Fruit fly (Drosophila melanogaster) whole organism, embryonic: Measurements from ENCODE around the gene CG8507.

ENCODE experiments used
- Ada2b ChIP-seq: fragments of 200-800 bp; sonication (Bioruptor generic); IDR thresholded peaks from 2 replicates; pipeline ENCODE4 v1.3.6; 2022; ENCODE audit warnings: missing biosample characterization, missing genetic modification characterization
- Atf6 ChIP-seq: fragments of 200-800 bp; sonication (Bioruptor generic); IDR thresholded peaks from 2 replicates; pipeline ENCODE4 v1.3.6; 2022; ENCODE audit warnings: missing biosample characterization, missing genetic modification characterization
- B-H1 ChIP-seq: fragments of 200-800 bp; sonication (Bioruptor generic); IDR thresholded peaks from 3 replicates; pipeline ENCODE4 v1.3.6; 2022; ENCODE audit warnings: missing biosample characterization, missing genetic modification characterization
- CG10366 ChIP-seq: fragments of 200-800 bp; sonication (Bioruptor generic); IDR thresholded peaks from 2 replicates; pipeline ENCODE4 v1.3.6; 2022; ENCODE audit warnings: missing biosample characterization, missing genetic modification characterization
- CG1233 ChIP-seq: fragments of 200-800 bp; sonication (Bioruptor generic); optimal IDR thresholded peaks from 4 replicates; lab custom pipeline; 2018; ENCODE audit warnings: missing biosample characterization, mild to moderate bottlenecking, missing genetic modification characterization
- CG14667 ChIP-seq: fragments of 200-800 bp; sonication (Bioruptor generic); IDR thresholded peaks from 2 replicates; pipeline ENCODE4 v1.3.6; 2022; ENCODE audit warnings: missing biosample characterization, missing genetic modification characterization
- CG14965 ChIP-seq: fragments of 200-800 bp; sonication (Bioruptor generic); optimal IDR thresholded peaks from 2 replicates; lab custom pipeline; 2016; ENCODE audit warnings: missing biosample characterization, missing genetic modification characterization, borderline replicate concordance
- CG15269 ChIP-seq: fragments of 200-800 bp; sonication (Bioruptor generic); optimal IDR thresholded peaks from 2 replicates; lab custom pipeline; 2018; ENCODE audit warnings: missing biosample characterization, mild to moderate bottlenecking, missing genetic modification characterization, moderate library complexity
- CG1647 ChIP-seq: fragments of 200-800 bp; sonication (Bioruptor generic); optimal IDR thresholded peaks from 3 replicates; lab custom pipeline; 2016; ENCODE audit warnings: missing biosample characterization, missing genetic modification characterization
- CG18764 ChIP-seq: fragments of 200-800 bp; sonication (Bioruptor generic); optimal IDR thresholded peaks from 3 replicates; lab custom pipeline; 2016; ENCODE audit warnings: missing biosample characterization, missing genetic modification characterization
- CG2120 ChIP-seq: fragments of 200-800 bp; sonication (Bioruptor generic); optimal IDR thresholded peaks from 3 replicates; lab custom pipeline; 2016; ENCODE audit warnings: missing biosample characterization, missing genetic modification characterization
- CG2199 ChIP-seq: fragments of 200-800 bp; sonication (Bioruptor generic); IDR thresholded peaks from 3 replicates; pipeline ENCODE4 v1.3.6; 2022; ENCODE audit warnings: missing biosample characterization, missing genetic modification characterization
- CG2889 ChIP-seq: fragments of 200-800 bp; sonication (Bioruptor generic); IDR thresholded peaks from 3 replicates; pipeline ENCODE4 v1.3.6; 2022; ENCODE audit warnings: missing biosample characterization, missing genetic modification characterization
- CG31441 ChIP-seq: fragments of 200-800 bp; sonication (Bioruptor generic); IDR thresholded peaks from 2 replicates; pipeline ENCODE4 v1.3.6; 2022; ENCODE audit warnings: missing biosample characterization, missing genetic modification characterization
- CG3995 ChIP-seq: fragments of 200-800 bp; sonication (Bioruptor generic); optimal IDR thresholded peaks from 3 replicates; lab custom pipeline; 2016; ENCODE audit warnings: missing biosample characterization, missing genetic modification characterization
- CG4328 ChIP-seq: fragments of 200-800 bp; sonication (Bioruptor generic); optimal IDR thresholded peaks from 3 replicates; lab custom pipeline; 2017; ENCODE audit warnings: missing biosample characterization, missing genetic modification reagents, missing genetic modification characterization
- CG5245 ChIP-seq: fragments of 200-800 bp; sonication (Bioruptor generic); optimal IDR thresholded peaks from 3 replicates; lab custom pipeline; 2016; ENCODE audit warnings: missing biosample characterization, missing genetic modification characterization
- CG8281 ChIP-seq: fragments of 200-800 bp; sonication (Bioruptor generic); optimal IDR thresholded peaks from 2 replicates; lab custom pipeline; 2018; ENCODE audit warnings: missing biosample characterization, mild to moderate bottlenecking, missing genetic modification characterization, moderate library complexity
- CHES-1-like ChIP-seq: fragments of 200-800 bp; sonication (Bioruptor generic); optimal IDR thresholded peaks from 2 replicates; lab custom pipeline; 2016; ENCODE audit warnings: missing biosample characterization, missing genetic modification characterization
- CkIIα-i1 ChIP-seq: fragments of 200-800 bp; sonication (Bioruptor generic); IDR thresholded peaks from 2 replicates; pipeline ENCODE4 v1.3.6; 2022; ENCODE audit warnings: missing biosample characterization, missing genetic modification characterization
- Dbx ChIP-seq: fragments of 200-800 bp; sonication (Bioruptor generic); IDR thresholded peaks from 3 replicates; pipeline ENCODE4 v1.3.6; 2022; ENCODE audit warnings: missing biosample characterization, missing genetic modification characterization
- Dek ChIP-seq: fragments of 200-800 bp; sonication (Bioruptor generic); optimal IDR thresholded peaks from 3 replicates; lab custom pipeline; 2019; ENCODE audit warnings: missing biosample characterization, mild to moderate bottlenecking, missing genetic modification characterization, moderate library complexity
- Dref ChIP-seq: fragments of 200-800 bp; sonication (Bioruptor generic); IDR thresholded peaks from 2 replicates; pipeline ENCODE4 v1.3.6; 2022; ENCODE audit warnings: missing biosample characterization, missing genetic modification characterization
- ERR ChIP-seq: fragments of 200-800 bp; sonication (Bioruptor generic); optimal IDR thresholded peaks from 2 replicates; lab custom pipeline; 2016; ENCODE audit warnings: missing biosample characterization, missing genetic modification characterization
- HLHmδ ChIP-seq: fragments of 200-800 bp; sonication (Bioruptor generic); optimal IDR thresholded peaks from 2 replicates; lab custom pipeline; 2018; ENCODE audit warnings: missing biosample characterization, mild to moderate bottlenecking, missing genetic modification characterization, moderate library complexity
- NFAT ChIP-seq: fragments of 200-800 bp; sonication (Bioruptor generic); IDR thresholded peaks from 2 replicates; pipeline ENCODE4 v1.3.6; 2022; ENCODE audit warnings: missing biosample characterization, missing genetic modification characterization
- Ptx1 ChIP-seq: fragments of 200-800 bp; sonication (Bioruptor generic); IDR thresholded peaks from 2 replicates; pipeline ENCODE4 v1.3.6; 2022; ENCODE audit warnings: missing biosample characterization, missing genetic modification characterization
- Six4 ChIP-seq: fragments of 200-800 bp; sonication (Bioruptor generic); optimal IDR thresholded peaks from 2 replicates; lab custom pipeline; 2016; ENCODE audit warnings: missing biosample characterization, missing genetic modification characterization
- Xbp1 ChIP-seq: fragments of 200-800 bp; sonication (Bioruptor generic); optimal IDR thresholded peaks from 3 replicates; lab custom pipeline; 2016; ENCODE audit warnings: missing biosample characterization, mild to moderate bottlenecking, missing genetic modification characterization
- aop ChIP-seq: fragments of 200-800 bp; sonication (Bioruptor generic); IDR thresholded peaks from 2 replicates; pipeline ENCODE4 v1.3.6; 2022; ENCODE audit warnings: missing biosample characterization, missing genetic modification characterization
- cato ChIP-seq: fragments of 200-800 bp; sonication (Bioruptor generic); optimal IDR thresholded peaks from 2 replicates; lab custom pipeline; 2016; ENCODE audit warnings: missing biosample characterization, missing genetic modification characterization, borderline replicate concordance
- caup ChIP-seq: fragments of 200-800 bp; sonication (Bioruptor generic); optimal IDR thresholded peaks from 3 replicates; lab custom pipeline; 2017; ENCODE audit warnings: missing biosample characterization, mild to moderate bottlenecking, missing genetic modification characterization, moderate library complexity; ENCODE audit not compliant: severe bottlenecking
- chinmo ChIP-seq: fragments of 200-800 bp; sonication (Bioruptor generic); IDR thresholded peaks from 4 replicates; pipeline ENCODE4 v1.3.6; 2022; ENCODE audit warnings: missing biosample characterization, missing genetic modification characterization; ENCODE audit not compliant: partially characterized antibody
- dysf ChIP-seq: fragments of 200-800 bp; sonication (Bioruptor generic); IDR thresholded peaks from 3 replicates; pipeline ENCODE4 v1.3.6; 2022; ENCODE audit warnings: missing biosample characterization, missing genetic modification characterization
- esg ChIP-seq: fragments of 200-800 bp; sonication (Bioruptor generic); conservative IDR thresholded peaks from 2 replicates; pipeline ENCODE4 v1.3.6; 2022; ENCODE audit warnings: missing biosample characterization, missing genetic modification characterization
- ewg ChIP-seq: fragments of 200-800 bp; sonication (Bioruptor generic); optimal IDR thresholded peaks from 3 replicates; lab custom pipeline; 2017; ENCODE audit warnings: mild to moderate bottlenecking, missing biosample characterization, missing genetic modification reagents, missing genetic modification characterization
- exex ChIP-seq: fragments of 200-800 bp; sonication (Bioruptor generic); optimal IDR thresholded peaks from 4 replicates; lab custom pipeline; 2018; ENCODE audit warnings: missing biosample characterization, mild to moderate bottlenecking, missing genetic modification characterization, moderate library complexity
- nerfin-1 ChIP-seq: fragments of 200-800 bp; sonication (Bioruptor generic); optimal IDR thresholded peaks from 3 replicates; lab custom pipeline; 2019; ENCODE audit warnings: missing biosample characterization, mild to moderate bottlenecking, missing genetic modification characterization, moderate library complexity
- oc ChIP-seq: fragments of 200-800 bp; sonication (Bioruptor generic); optimal IDR thresholded peaks from 2 replicates; lab custom pipeline; 2018; ENCODE audit warnings: missing biosample characterization, mild to moderate bottlenecking, missing genetic modification characterization, moderate library complexity
- odd ChIP-seq: fragments of 200-800 bp; sonication (Bioruptor generic); optimal IDR thresholded peaks from 2 replicates; lab custom pipeline; 2017; ENCODE audit warnings: missing biosample characterization, mild to moderate bottlenecking, missing genetic modification characterization
- sim ChIP-seq: fragments of 200-800 bp; sonication (Bioruptor generic); IDR thresholded peaks from 2 replicates; pipeline ENCODE4 v1.3.6; 2022; ENCODE audit warnings: missing biosample characterization, missing genetic modification characterization
- slbo ChIP-seq: fragments of 200-800 bp; sonication (Bioruptor generic); IDR thresholded peaks from 2 replicates; pipeline ENCODE4 v1.3.6; 2022; ENCODE audit warnings: missing biosample characterization, missing genetic modification characterization
- slou ChIP-seq: fragments of 200-800 bp; sonication (Bioruptor generic); optimal IDR thresholded peaks from 3 replicates; lab custom pipeline; 2016; ENCODE audit warnings: missing biosample characterization, missing genetic modification characterization
- tap ChIP-seq: fragments of 200-800 bp; optimal IDR thresholded peaks from 3 replicates; lab custom pipeline; 2019; ENCODE audit warnings: missing biosample characterization, mild to moderate bottlenecking, missing genetic modification characterization, moderate library complexity
- trem ChIP-seq: fragments of 200-800 bp; optimal IDR thresholded peaks from 3 replicates; lab custom pipeline; 2019; ENCODE audit warnings: missing biosample characterization, mild to moderate bottlenecking, missing genetic modification characterization, moderate library complexity
- ttk ChIP-seq: fragments of 200-800 bp; sonication (Bioruptor generic); IDR thresholded peaks from 2 replicates; pipeline ENCODE4 v2.1.2; 2022; ENCODE audit warnings: missing biosample characterization, missing genetic modification characterization
- tup ChIP-seq: fragments of 200-800 bp; sonication (Bioruptor generic); optimal IDR thresholded peaks from 2 replicates; lab custom pipeline; 2016; ENCODE audit warnings: missing biosample characterization, mild to moderate bottlenecking, missing genetic modification characterization, moderate library complexity
- vvl ChIP-seq: fragments of 200-800 bp; sonication (Bioruptor generic); IDR thresholded peaks from 2 replicates; pipeline ENCODE4 v1.3.6; 2022; ENCODE audit warnings: missing biosample characterization, missing genetic modification characterization

The CG8507 gene

dm6 chr3R:9767620-9768592, 23.4 kb upstream of the CG8507 start, which contains the start of gene Naa80 (continued):
- TF ChIP-seq CG14667 (GFP tag; lab: Robert Waterston, UW) (no peak; the same call in 1 of the 2 replicates), CG14965 (GFP tag; lab: Kevin White, UChicago) (peak; percentile 13), cato (GFP tag; lab: Kevin White, UChicago) (peak; percentile 44), slou (no peak), CG1647 (peak; percentile 73), Atf6 (GFP tag; lab: Robert Waterston, UW) (peak; percentile 29; the same call in 1 of the 2 replicates), caup (GFP tag; lab: Kevin White, UChicago) (peak; percentile 76), CG2199 (peak; percentile 15; the same call in 1 of the 3 replicates), CG5245 (GFP tag; lab: Kevin White, UChicago) (peak; percentile 21), nerfin-1 (tag; lab: Kevin White, UChicago) (peak; percentile 21), CG2120 (GFP tag; lab: Kevin White, UChicago) (peak; percentile 89), CkIIα-i1 (GFP tag; lab: Robert Waterston, UW) (no peak), Six4 (peak; percentile 1), CG1233 (GFP tag; lab: Kevin White, UChicago) (peak; percentile 31), CG10366 (GFP tag; lab: Robert Waterston, UW) (peak; percentile 41; the same call in 1 of the 2 replicates), ewg (peak; percentile 58), CG3995 (GFP tag; lab: Kevin White, UChicago) (peak; percentile 68), ttk (peak; percentile 46), B-H1 (GFP tag; lab: Robert Waterston, UW) (no peak), tup (GFP tag; lab: Kevin White, UChicago) (peak; percentile 58), CHES-1-like (GFP tag; lab: Kevin White, UChicago) (peak; percentile 94), exex (tag; lab: Kevin White, UChicago) (peak; percentile 49), CG2889 (GFP tag; lab: Robert Waterston, UW) (0 out of 3 replicates have a peak, but pooled peaks have one; percentile 10), Dbx (peak; percentile 78), chinmo (GFP tag; lab: Robert Waterston, UW) (0 out of 4 replicates have a peak, but pooled peaks have one; percentile 22), CG18764 (GFP tag; lab: Kevin White, UChicago) (peak; percentile 34), vvl (GFP tag; lab: Robert Waterston, UW) (peak; percentile 72), Ptx1 (peak; percentile 56), CG31441 (GFP tag; lab: Robert Waterston, UW) (no peak; the same call in 1 of the 2 replicates), NFAT (peak; percentile 87), trem (tag; lab: Kevin White, UChicago) (peak; percentile 88), Xbp1 (GFP tag; lab: Kevin White, UChicago) (peak; percentile 73), CG4328 (GFP tag; lab: Kevin White, UChicago) (peak; percentile 1), Dek (tag; lab: Kevin White, UChicago) (peak; percentile 34), Ada2b (GFP tag; lab: Robert Waterston, UW) (no peak), dysf (GFP tag; lab: Robert Waterston, UW) (peak; percentile 51; the same call in 1 of the 3 replicates), slbo (GFP tag; lab: Robert Waterston, UW) (peak; percentile 88), tap (no peak), esg (GFP tag; lab: Robert Waterston, UW) (no peak), sim (GFP tag; lab: Robert Waterston, UW) (no peak), Dref (GFP tag; lab: Robert Waterston, UW) (peak; percentile 50), ERR (peak; percentile 82), HLHmδ (GFP tag; lab: Kevin White, UChicago) (peak; percentile 63), CG8281 (tag; lab: Kevin White, UChicago) (no peak), aop (GFP tag; lab: Robert Waterston, UW) (no peak), odd (no peak), CG15269 (peak; percentile 38), oc (no peak)
